Worm (Caenorhabditis elegans) whole organism, L3 larva: Measurements from ENCODE around the gene gtl-1.
A peak's percentile ranks its signal among the peaks of the same experiment; 100 is the strongest.

Source experiments
- R02D3.7 ChIP-seq: fragments of 150-350 bp; optimal IDR thresholded peaks from 2 replicates; lab custom pipeline; 2014; ENCODE audit warnings: missing biosample characterization, missing genetic modification characterization
- ZK546.5 ChIP-seq: sonication (generic microtip); optimal IDR thresholded peaks from 2 replicates; lab custom pipeline; 2017; ENCODE audit warnings: missing biosample characterization, missing genetic modification characterization
- aly-2 ChIP-seq: fragments of 150-350 bp; optimal IDR thresholded peaks from 2 replicates; lab custom pipeline; 2014; ENCODE audit warnings: missing biosample characterization, missing genetic modification characterization
- ceh-16 ChIP-seq: sonication (generic microtip); optimal IDR thresholded peaks from 2 replicates; lab custom pipeline; 2017; ENCODE audit warnings: missing biosample characterization, missing genetic modification characterization
- ceh-9 ChIP-seq: sonication (generic microtip); optimal IDR thresholded peaks from 2 replicates; lab custom pipeline; 2018; ENCODE audit warnings: missing biosample characterization, missing genetic modification characterization
- daf-12 ChIP-seq: fragments of 150-350 bp; optimal IDR thresholded peaks from 2 replicates; lab custom pipeline; 2014; ENCODE audit warnings: missing biosample characterization, missing genetic modification reagents, missing genetic modification characterization
- egl-27 ChIP-seq: sonication (generic microtip); optimal IDR thresholded peaks from 4 replicates; lab custom pipeline; 2017; ENCODE audit warnings: missing biosample characterization, missing genetic modification reagents, missing genetic modification characterization
- egl-5 ChIP-seq: fragments of 150-350 bp; optimal IDR thresholded peaks from 2 replicates; lab custom pipeline; 2017; ENCODE audit warnings: missing biosample characterization, missing genetic modification reagents, missing genetic modification characterization, inconsistent platforms
- elt-2 ChIP-seq: sonication (generic microtip); optimal IDR thresholded peaks from 2 replicates; lab custom pipeline; 2016; ENCODE audit warnings: missing genetic modification reagents, mild to moderate bottlenecking, missing genetic modification characterization, missing compliant biosample characterization
- elt-3 ChIP-seq, 3 experiments: fragments of 150-350 bp in 1 of 3; sonication (generic microtip) in 2 of 3; optimal IDR thresholded peaks; 2 replicates in 2 of 3; 4 replicates in 1 of 3; lab custom pipeline; 2014 to 2017; ENCODE audit warnings: missing biosample characterization in 3 of 3, missing genetic modification characterization in 3 of 3
- eor-1 ChIP-seq, 2 experiments: fragments of 150-350 bp; optimal IDR thresholded peaks; 2 replicates each; lab custom pipeline; 2014 to 2018; ENCODE audit warnings: missing biosample characterization in 2 of 2, missing genetic modification characterization in 2 of 2
- fkh-10 ChIP-seq: sonication (generic microtip); optimal IDR thresholded peaks from 2 replicates; lab custom pipeline; 2017; ENCODE audit warnings: missing biosample characterization, missing genetic modification reagents, missing genetic modification characterization
- fkh-2 ChIP-seq: fragments of 150-350 bp; optimal IDR thresholded peaks from 2 replicates; lab custom pipeline; 2014; ENCODE audit warnings: missing biosample characterization, missing genetic modification reagents, missing genetic modification characterization
- hmg-11 ChIP-seq: sonication (generic microtip); optimal IDR thresholded peaks from 2 replicates; lab custom pipeline; 2016; ENCODE audit warnings: missing genetic modification characterization, missing compliant biosample characterization
- jun-1 ChIP-seq: fragments of 150-350 bp; optimal IDR thresholded peaks from 2 replicates; lab custom pipeline; 2014; ENCODE audit warnings: missing biosample characterization, missing genetic modification reagents, missing genetic modification characterization
- lin-15B ChIP-seq: fragments of 150-350 bp; optimal IDR thresholded peaks from 2 replicates; lab custom pipeline; 2014; ENCODE audit warnings: missing biosample characterization, missing genetic modification characterization
- lin-39 ChIP-seq: fragments of 150-350 bp; optimal IDR thresholded peaks from 2 replicates; lab custom pipeline; 2018; ENCODE audit warnings: missing biosample characterization, missing genetic modification reagents, missing genetic modification characterization
- mdl-1 ChIP-seq: fragments of 150-350 bp; optimal IDR thresholded peaks from 2 replicates; lab custom pipeline; 2014; ENCODE audit warnings: missing biosample characterization, missing genetic modification characterization
- mml-1 ChIP-seq: fragments of 150-350 bp; sonication (generic microtip); optimal IDR thresholded peaks from 3 replicates; lab custom pipeline; 2014; ENCODE audit warnings: missing biosample characterization, missing genetic modification characterization
- nfya-1 ChIP-seq: sonication (generic microtip); optimal IDR thresholded peaks from 2 replicates; lab custom pipeline; 2017; ENCODE audit warnings: missing genetic modification characterization, mild to moderate bottlenecking, missing compliant biosample characterization, antibody characterized with exemption, moderate library complexity; ENCODE audit not compliant: insufficient read depth
- nhr-25 ChIP-seq: sonication (generic microtip); optimal IDR thresholded peaks from 2 replicates; lab custom pipeline; 2017; ENCODE audit warnings: missing biosample characterization, missing genetic modification characterization
- nhr-43 ChIP-seq: sonication (generic microtip); optimal IDR thresholded peaks from 2 replicates; lab custom pipeline; 2016; ENCODE audit warnings: mild to moderate bottlenecking, missing genetic modification characterization, missing compliant biosample characterization; ENCODE audit not compliant: poor library complexity, severe bottlenecking
- nhr-76 ChIP-seq: fragments of 150-350 bp; sonication (generic microtip); optimal IDR thresholded peaks from 5 replicates; lab custom pipeline; 2014; ENCODE audit warnings: missing biosample characterization, missing genetic modification characterization
- nhr-77 ChIP-seq: fragments of 150-350 bp; optimal IDR thresholded peaks from 2 replicates; lab custom pipeline; 2014; ENCODE audit warnings: missing biosample characterization, missing genetic modification characterization
- pha-4 ChIP-seq: fragments of 150-350 bp; optimal IDR thresholded peaks from 2 replicates; lab custom pipeline; 2014; ENCODE audit warnings: missing biosample characterization, missing genetic modification reagents, missing genetic modification characterization
- pqm-1 ChIP-seq: fragments of 150-350 bp; optimal IDR thresholded peaks from 2 replicates; lab custom pipeline; 2017; ENCODE audit warnings: missing biosample characterization, missing genetic modification characterization, inconsistent platforms
- skn-1 ChIP-seq: fragments of 150-350 bp; optimal IDR thresholded peaks from 2 replicates; lab custom pipeline; 2014; ENCODE audit warnings: missing biosample characterization, missing genetic modification characterization
- tbx-2 ChIP-seq: sonication (generic microtip); optimal IDR thresholded peaks from 2 replicates; lab custom pipeline; 2016; ENCODE audit warnings: mild to moderate bottlenecking, missing genetic modification characterization, missing compliant biosample characterization
- unc-39 ChIP-seq: sonication (generic microtip); optimal IDR thresholded peaks from 4 replicates; lab custom pipeline; 2017; ENCODE audit warnings: missing biosample characterization, missing genetic modification characterization
- ztf-11 ChIP-seq: fragments of 150-350 bp; optimal IDR thresholded peaks from 2 replicates; lab custom pipeline; 2014; ENCODE audit warnings: missing biosample characterization, missing genetic modification characterization
- ztf-4 ChIP-seq: fragments of 150-350 bp; optimal IDR thresholded peaks from 2 replicates; lab custom pipeline; 2014; ENCODE audit warnings: missing biosample characterization, missing genetic modification characterization

The gtl-1 gene

DNA sequence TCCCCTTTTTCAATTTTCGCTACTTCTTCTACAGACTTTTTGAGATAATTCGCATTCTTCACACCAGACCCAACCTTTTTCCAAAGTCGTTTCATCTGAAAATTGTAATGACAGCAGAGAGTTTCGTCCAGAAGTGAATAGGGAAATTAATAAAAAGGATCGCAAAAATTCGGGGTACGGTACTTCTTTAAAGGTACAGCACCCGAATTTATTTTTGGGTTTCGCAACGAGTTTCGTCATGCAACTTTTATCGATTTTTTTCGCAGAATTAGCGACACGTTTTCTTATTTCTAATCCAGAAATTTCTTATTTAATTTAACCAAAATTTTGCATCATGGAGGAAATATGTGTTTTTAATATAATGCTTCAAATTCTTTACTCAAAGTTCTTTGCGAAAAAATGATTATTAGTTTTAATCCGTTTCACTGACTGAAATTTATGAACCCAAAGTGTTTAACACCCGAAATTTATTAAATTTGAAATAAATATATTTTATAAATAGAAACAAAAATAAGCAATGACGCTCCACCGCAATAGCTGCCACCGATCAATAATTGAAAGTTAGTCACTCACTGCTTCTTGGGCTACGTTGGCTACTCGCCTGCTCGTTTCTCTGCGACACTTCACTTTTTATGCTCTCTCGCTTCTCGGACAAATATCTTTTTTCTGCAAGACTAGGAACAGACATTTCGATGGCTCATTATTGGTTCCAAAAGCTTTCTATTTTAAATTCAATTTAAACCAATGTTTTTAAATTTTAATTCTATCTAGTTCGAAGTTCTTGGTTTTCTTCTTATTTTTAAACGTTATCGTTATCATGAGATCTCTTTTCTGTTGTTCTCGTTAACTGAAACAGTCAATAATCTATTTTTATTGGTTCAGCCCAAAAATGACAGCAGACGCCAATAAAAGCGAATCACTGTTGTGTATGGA lies 39.1 kb upstream of the gtl-1 start, which contains the start of the genes B0035.15 and dnj-1 (continued):
- TF ChIP-seq egl-27 (tag; lab: Kevin White, UChicago): no peak
- TF ChIP-seq nhr-25 (tag; lab: Kevin White, UChicago): no peak
- TF ChIP-seq lin-39 (tag; lab: Kevin White, UChicago): peak; percentile 27
- TF ChIP-seq jun-1: no peak
- no peak for TF ChIP-seq nhr-77 (tag; lab: Kevin White, UChicago)
- no peak for TF ChIP-seq fkh-2 (tag; lab: Kevin White, UChicago)
- TF ChIP-seq ceh-16 (tag; lab: Kevin White, UChicago): no peak
- no peak for TF ChIP-seq daf-12 (tag; lab: Kevin White, UChicago)

DNA sequence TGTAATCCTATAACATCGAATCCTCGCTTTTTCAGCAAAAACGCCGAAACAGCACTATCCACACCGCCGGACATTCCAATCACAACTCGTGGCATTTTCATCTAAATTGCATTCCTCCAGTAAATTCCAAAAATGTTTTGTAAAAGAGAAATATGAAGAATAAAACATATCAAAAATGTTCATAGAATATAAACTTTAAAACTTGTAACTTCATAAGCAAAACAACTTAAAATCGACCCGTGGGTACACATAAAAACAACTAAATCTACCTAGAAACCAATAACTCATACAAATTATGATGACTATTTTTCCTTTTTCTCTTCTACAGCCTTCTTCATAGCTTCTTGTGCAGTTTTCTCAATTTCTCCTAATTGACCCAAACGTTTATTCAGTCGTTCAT lies 37.5 kb upstream of the gtl-1 start, which contains the start of gene mttu-1:
mttu-1 (minus strand) TSS at position 101 of the 400 bp plus-strand sequence.
- TF ChIP-seq ZK546.5 (no peak), jun-1 (no peak), lin-15B (tag; lab: Kevin White, UChicago) (no peak), unc-39 (tag; lab: Kevin White, UChicago) (no peak), pqm-1 (no peak), ztf-4 (tag; lab: Kevin White, UChicago) (no peak), ceh-16 (tag; lab: Kevin White, UChicago) (no peak), R02D3.7 (no peak), elt-3 (tag; optimal IDR thresholded peaks at IDR 0.05; lab: Kevin White, UChicago) (no peak), egl-5 (tag; lab: Kevin White, UChicago) (no peak), nhr-77 (tag; lab: Kevin White, UChicago) (no peak), fkh-10 (no peak), mml-1 (no peak), nfya-1 (no peak), aly-2 (tag; lab: Kevin White, UChicago) (no peak), mdl-1 (tag; lab: Kevin White, UChicago) (no peak)

DNA sequence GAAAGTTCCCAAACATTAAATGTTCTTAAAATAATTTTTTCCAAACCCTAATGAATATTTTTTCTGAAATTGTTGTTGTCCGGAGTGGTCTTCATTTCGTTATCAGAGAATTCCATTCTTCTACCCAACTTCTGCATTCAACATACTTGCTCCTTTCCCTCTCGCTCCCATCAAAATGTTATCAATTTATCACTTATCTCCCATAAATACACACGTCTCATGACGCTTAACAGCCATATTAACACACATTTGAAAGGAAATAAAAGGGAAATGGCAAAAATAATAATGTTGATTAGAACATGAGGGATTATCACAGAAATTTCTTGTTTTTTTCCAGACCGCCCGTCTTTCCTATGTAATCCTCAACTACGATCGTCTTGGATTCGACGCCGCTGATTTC lies 29.6 kb upstream of the gtl-1 start:
- TF ChIP-seq pqm-1 (peak; percentile 90), ztf-4 (tag; lab: Kevin White, UChicago) (no peak), egl-5 (tag; lab: Kevin White, UChicago) (no peak), pha-4 (tag; lab: Kevin White, UChicago) (peak; percentile 53), nhr-43 (tag; lab: Kevin White, UChicago) (no peak), R02D3.7 (no peak), elt-2 (tag; lab: Kevin White, UChicago) (peak; percentile 97), ceh-16 (tag; lab: Kevin White, UChicago) (no peak), mdl-1 (tag; lab: Kevin White, UChicago) (no peak), ceh-9 (tag; lab: Kevin White, UChicago) (no peak), skn-1 (tag; lab: Kevin White, UChicago) (no peak), fkh-10 (no peak), nhr-76 (tag; lab: Kevin White, UChicago) (no peak)

DNA sequence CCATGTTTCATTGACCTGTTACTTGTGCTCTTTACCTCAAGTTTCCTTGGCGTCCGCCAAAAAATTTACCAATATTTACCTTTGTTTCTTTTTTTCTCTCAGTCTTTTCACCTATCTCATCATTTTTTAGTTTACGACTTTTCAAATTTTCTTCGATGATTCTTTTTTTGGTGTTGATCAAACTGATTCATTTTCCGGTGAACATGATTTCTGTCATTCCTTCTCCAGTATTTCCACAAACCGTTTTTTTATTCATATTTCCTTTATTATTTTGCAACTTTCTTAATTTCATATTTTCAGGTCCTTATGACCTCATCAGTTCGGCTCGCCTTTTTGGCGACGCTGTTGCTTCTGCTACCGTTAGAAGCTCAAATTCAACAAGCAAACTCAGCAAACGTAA lies 28.2 kb upstream of the gtl-1 start, which contains the start of gene F54D1.6:
F54D1.6 (plus strand) TSS at position 301 of the 400 bp plus-strand sequence.
- no peak for TF ChIP-seq elt-2 (tag; lab: Kevin White, UChicago)
- no peak for TF ChIP-seq skn-1 (tag; lab: Kevin White, UChicago)
- peak; percentile 44 for TF ChIP-seq pha-4 (tag; lab: Kevin White, UChicago)
- TF ChIP-seq lin-39 (tag; lab: Kevin White, UChicago): no peak

DNA sequence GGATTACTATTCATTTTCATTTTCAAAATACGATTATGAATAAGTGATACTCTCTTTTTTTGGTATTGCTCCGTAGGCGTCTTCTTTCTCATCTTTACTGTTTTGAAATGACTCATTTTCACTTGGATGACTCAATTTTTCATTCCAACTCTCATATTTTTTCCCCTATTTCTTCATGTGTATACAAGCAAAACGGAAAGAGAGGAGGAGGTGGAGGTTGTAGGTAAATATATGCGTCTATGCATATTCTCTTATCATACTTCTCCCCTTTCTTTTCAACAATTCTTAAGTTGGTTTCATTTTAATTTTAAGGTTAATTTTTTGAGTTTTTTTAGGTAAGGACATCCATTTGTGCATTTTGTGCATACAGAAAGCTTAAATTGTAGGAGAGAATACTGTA lies 26.8 kb upstream of the gtl-1 start:
- TF ChIP-seq lin-15B (tag; lab: Kevin White, UChicago) (no peak), pha-4 (tag; lab: Kevin White, UChicago) (peak; percentile 46), pqm-1 (peak; percentile 71), elt-2 (tag; lab: Kevin White, UChicago) (peak; percentile 31)
- TF ChIP-seq, all 47 proteins: peak for 3

DNA sequence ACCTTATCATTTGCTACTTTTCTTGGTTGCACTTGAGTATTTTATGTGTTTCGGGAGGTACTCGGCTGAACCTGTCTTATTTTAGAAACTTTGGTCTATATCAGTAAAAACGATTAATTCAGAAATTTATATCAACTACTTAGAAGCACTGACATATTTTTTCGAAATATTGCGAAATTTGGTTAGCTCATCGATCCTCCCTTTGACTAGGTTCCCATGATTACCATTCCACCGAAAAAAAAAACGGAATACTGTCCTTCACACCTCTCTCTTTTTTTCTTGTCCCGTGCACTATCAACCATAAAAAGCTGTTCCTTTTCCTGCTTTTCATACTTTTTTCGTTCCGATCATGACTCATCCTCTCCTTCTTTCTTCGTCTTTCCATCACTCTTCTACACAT lies 25.9 kb upstream of the gtl-1 start:
- TF ChIP-seq eor-1 (tag; optimal IDR thresholded peaks at IDR 0.05; lab: Kevin White, UChicago) (no peak), tbx-2 (no peak), fkh-10 (no peak), nhr-43 (tag; lab: Kevin White, UChicago) (no peak), hmg-11 (tag; lab: Kevin White, UChicago) (no peak), nhr-25 (tag; lab: Kevin White, UChicago) (no peak), nfya-1 (no peak), aly-2 (tag; lab: Kevin White, UChicago) (no peak), ZK546.5 (no peak), pha-4 (tag; lab: Kevin White, UChicago) (peak; percentile 12), nhr-76 (tag; lab: Kevin White, UChicago) (no peak), ztf-11 (no peak), elt-2 (tag; lab: Kevin White, UChicago) (peak; percentile 4), pqm-1 (no peak)
- TF ChIP-seq, all 47 proteins: peak for 2
